Worm (Caenorhabditis elegans) whole organism, young adult: ENCODE measurements around the gene srd-27.

Source experiments
- B0019.2 ChIP-seq: fragments of 200-800 bp; sonication (Bioruptor generic); conservative IDR thresholded peaks from 2 replicates; pipeline ENCODE4 v1.3.6; 2022; ENCODE audit warnings: missing genetic modification reagents, missing genetic modification characterization, missing compliant biosample characterization
- C06A6.2 ChIP-seq: fragments of 200-800 bp; sonication (Bioruptor generic); conservative IDR thresholded peaks from 2 replicates; pipeline ENCODE4 v1.3.6; 2022; ENCODE audit warnings: missing genetic modification characterization, missing compliant biosample characterization
- F10E7.11 ChIP-seq: sonication (generic microtip); optimal IDR thresholded peaks from 2 replicates; lab custom pipeline; 2017; ENCODE audit warnings: mild to moderate bottlenecking, missing genetic modification characterization, moderate library complexity, missing compliant biosample characterization
- F22D6.2 ChIP-seq: sonication (generic microtip); optimal IDR thresholded peaks from 2 replicates; lab custom pipeline; 2016; ENCODE audit warnings: mild to moderate bottlenecking, missing genetic modification characterization, missing compliant biosample characterization
- F33H1.4 ChIP-seq: fragments of 200-800 bp; sonication (Bioruptor generic); IDR thresholded peaks from 2 replicates; pipeline ENCODE4 v1.3.6; 2022; ENCODE audit warnings: missing genetic modification reagents, missing genetic modification characterization, missing compliant biosample characterization
- F37B4.10 ChIP-seq: fragments of 200-800 bp; sonication (Bioruptor generic); IDR thresholded peaks from 2 replicates; pipeline ENCODE4 v1.3.6; 2022; ENCODE audit warnings: missing genetic modification characterization, missing compliant biosample characterization
- F55B11.4 ChIP-seq: sonication (generic microtip); optimal IDR thresholded peaks from 2 replicates; lab custom pipeline; 2016; ENCODE audit warnings: missing compliant biosample characterization, missing genetic modification characterization, borderline replicate concordance; ENCODE audit not compliant: insufficient read depth
- K11D2.4 ChIP-seq: fragments of 200-800 bp; sonication (Bioruptor generic); IDR thresholded peaks from 2 replicates; pipeline ENCODE4 v1.3.6; 2022; ENCODE audit warnings: missing genetic modification reagents, missing genetic modification characterization, missing compliant biosample characterization
- T26A5.8 ChIP-seq: sonication (generic microtip); optimal IDR thresholded peaks from 2 replicates; lab custom pipeline; 2016; ENCODE audit warnings: missing genetic modification characterization, missing compliant biosample characterization
- ZK185.1 ChIP-seq: sonication (generic microtip); optimal IDR thresholded peaks from 2 replicates; lab custom pipeline; 2016; ENCODE audit warnings: mild to moderate bottlenecking, missing genetic modification characterization, missing compliant biosample characterization; ENCODE audit not compliant: poor library complexity, severe bottlenecking
- attf-3 ChIP-seq: fragments of 200-800 bp; sonication (Bioruptor generic); conservative IDR thresholded peaks from 2 replicates; pipeline ENCODE4 v1.3.6; 2022; ENCODE audit warnings: missing genetic modification reagents, missing genetic modification characterization, missing compliant biosample characterization
- bed-2 ChIP-seq: fragments of 200-800 bp; sonication (Bioruptor generic); IDR thresholded peaks from 2 replicates; pipeline ENCODE4 v1.3.6; 2022; ENCODE audit warnings: missing genetic modification reagents, missing genetic modification characterization, missing compliant biosample characterization
- ceh-100 ChIP-seq: fragments of 200-800 bp; sonication (Bioruptor generic); IDR thresholded peaks from 2 replicates; pipeline ENCODE4 v1.3.6; 2022; ENCODE audit warnings: missing genetic modification reagents, missing genetic modification characterization, missing compliant biosample characterization
- ceh-40 ChIP-seq: fragments of 200-800 bp; sonication (Bioruptor generic); IDR thresholded peaks from 2 replicates; pipeline ENCODE4 v1.3.6; 2022; ENCODE audit warnings: missing genetic modification characterization, missing compliant biosample characterization
- ceh-91 ChIP-seq: fragments of 200-800 bp; sonication (Bioruptor generic); IDR thresholded peaks from 2 replicates; pipeline ENCODE4 v1.3.6; 2022; ENCODE audit warnings: missing genetic modification reagents, missing genetic modification characterization, missing compliant biosample characterization
- chd-7 ChIP-seq: sonication (generic microtip); optimal IDR thresholded peaks from 2 replicates; lab custom pipeline; 2016; ENCODE audit warnings: mild to moderate bottlenecking, missing genetic modification characterization, moderate library complexity, missing compliant biosample characterization
- egl-44 ChIP-seq: fragments of 200-800 bp; sonication (Bioruptor generic); IDR thresholded peaks from 2 replicates; pipeline ENCODE4 v1.3.6; 2022; ENCODE audit warnings: missing genetic modification reagents, missing genetic modification characterization, missing compliant biosample characterization
- egrh-3 ChIP-seq: fragments of 200-800 bp; sonication (Bioruptor generic); IDR thresholded peaks from 2 replicates; pipeline ENCODE4 v1.3.6; 2022; ENCODE audit warnings: missing genetic modification reagents, missing genetic modification characterization, missing compliant biosample characterization
- ekl-4 ChIP-seq: fragments of 200-800 bp; sonication (Bioruptor generic); IDR thresholded peaks from 2 replicates; pipeline ENCODE4 v1.3.6; 2022; ENCODE audit warnings: missing genetic modification reagents, missing genetic modification characterization, missing compliant biosample characterization
- fkh-3 ChIP-seq: sonication (generic microtip); optimal IDR thresholded peaks from 2 replicates; lab custom pipeline; 2016; ENCODE audit warnings: mild to moderate bottlenecking, missing genetic modification characterization, missing compliant biosample characterization
- hlh-12 ChIP-seq: sonication (generic microtip); optimal IDR thresholded peaks from 2 replicates; lab custom pipeline; 2016; ENCODE audit warnings: missing genetic modification characterization, missing compliant biosample characterization
- let-526 ChIP-seq: fragments of 200-800 bp; sonication (Bioruptor generic); IDR thresholded peaks from 2 replicates; pipeline ENCODE4 v1.3.6; 2022; ENCODE audit warnings: missing genetic modification reagents, missing genetic modification characterization, missing compliant biosample characterization
- madf-10 ChIP-seq: sonication (generic microtip); optimal IDR thresholded peaks from 2 replicates; lab custom pipeline; 2016; ENCODE audit warnings: mild to moderate bottlenecking, missing genetic modification characterization, missing compliant biosample characterization
- nhr-27 ChIP-seq: fragments of 200-800 bp; sonication (Bioruptor generic); optimal IDR thresholded peaks from 2 replicates; lab custom pipeline; 2018; ENCODE audit warnings: mild to moderate bottlenecking, missing genetic modification characterization, moderate library complexity, missing compliant biosample characterization
- nhr-80 ChIP-seq: sonication (generic microtip); optimal IDR thresholded peaks from 2 replicates; lab custom pipeline; 2016; ENCODE audit warnings: missing genetic modification characterization, missing compliant biosample characterization
- rcor-1 ChIP-seq: fragments of 200-800 bp; sonication (Bioruptor generic); IDR thresholded peaks from 2 replicates; pipeline ENCODE4 v1.3.6; 2022; ENCODE audit warnings: missing genetic modification reagents, missing genetic modification characterization, missing compliant biosample characterization
- sdz-38 ChIP-seq: sonication (generic microtip); optimal IDR thresholded peaks from 2 replicates; lab custom pipeline; 2016; ENCODE audit warnings: missing genotype, missing genetic modification characterization, missing compliant biosample characterization
- snpc-1.1 ChIP-seq: sonication (generic microtip); optimal IDR thresholded peaks from 2 replicates; lab custom pipeline; 2017; ENCODE audit warnings: missing genetic modification characterization, mild to moderate bottlenecking, missing compliant biosample characterization, antibody characterized with exemption, moderate library complexity, missing genotype, missing genetic modification reagents; ENCODE audit not compliant: insufficient read depth
- snpc-1.3 ChIP-seq: sonication (generic microtip); optimal IDR thresholded peaks from 2 replicates; lab custom pipeline; 2017; ENCODE audit warnings: missing genetic modification characterization, mild to moderate bottlenecking, missing compliant biosample characterization, antibody characterized with exemption, moderate library complexity, missing genotype, missing genetic modification reagents; ENCODE audit not compliant: insufficient read depth
- snpc-3.4 ChIP-seq: sonication (generic microtip); optimal IDR thresholded peaks from 2 replicates; lab custom pipeline; 2017; ENCODE audit warnings: missing genetic modification characterization, mild to moderate bottlenecking, missing compliant biosample characterization, antibody characterized with exemption, moderate library complexity, missing genotype, missing genetic modification reagents
- snpc-4 ChIP-seq, 5 experiments: fragments of 150-350 bp in 1 of 5; sonication (generic microtip) in 4 of 5; optimal IDR thresholded peaks; 2 replicates each; lab custom pipeline; 2014 to 2018; ENCODE audit warnings: missing genetic modification characterization in 5 of 5, missing biosample characterization in 3 of 5, antibody characterized with exemption in 2 of 5, mild to moderate bottlenecking in 2 of 5, missing compliant biosample characterization in 2 of 5, missing genotype in 2 of 5, moderate library complexity in 2 of 5, missing genetic modification reagents in 1 of 5
- somi-1 ChIP-seq: fragments of 200-800 bp; sonication (Bioruptor generic); optimal IDR thresholded peaks from 2 replicates; lab custom pipeline; 2018; ENCODE audit warnings: mild to moderate bottlenecking, missing genetic modification characterization, missing compliant biosample characterization
- unc-130 ChIP-seq: sonication (generic microtip); optimal IDR thresholded peaks from 2 replicates; lab custom pipeline; 2016; ENCODE audit warnings: missing genetic modification reagents, missing genetic modification characterization, missing compliant biosample characterization
- zfh-2 ChIP-seq: fragments of 200-800 bp; sonication (Bioruptor generic); conservative IDR thresholded peaks from 2 replicates; pipeline ENCODE4 v1.3.6; 2022; ENCODE audit warnings: missing genetic modification reagents, missing genetic modification characterization, missing compliant biosample characterization
- ztf-22 ChIP-seq: fragments of 200-800 bp; sonication (Bioruptor generic); optimal IDR thresholded peaks from 2 replicates; lab custom pipeline; 2018; ENCODE audit warnings: mild to moderate bottlenecking, missing genetic modification characterization, moderate library complexity, missing compliant biosample characterization

Gene srd-27

DNA sequence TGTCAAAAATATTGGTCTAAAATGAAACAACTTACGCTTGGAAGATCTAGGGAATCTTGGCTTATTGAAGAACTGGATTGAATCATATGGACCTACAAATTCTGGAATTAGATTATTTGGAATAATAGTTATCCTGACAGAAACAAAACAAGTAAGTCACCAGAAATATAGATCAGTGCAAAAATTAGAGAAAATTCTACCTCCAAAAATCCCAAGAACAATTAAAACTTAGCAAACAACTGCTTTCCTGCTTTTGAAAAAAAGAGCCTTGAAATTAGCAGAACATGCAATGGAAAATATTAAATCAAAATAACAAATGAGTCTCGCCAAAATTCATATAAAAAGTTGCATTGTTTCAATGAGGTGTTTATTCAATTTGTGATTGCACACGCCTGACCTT is 30.0 kb upstream of the srd-27 start, which contains the start of gene nhr-60:
nhr-60 (minus strand) TSS at position 101 of the 400 bp plus-strand sequence.
- TF ChIP-seq F37B4.10 (GFP tag; lab: Robert Waterston, UW) = no peak
- no peak for TF ChIP-seq egl-44
- no peak for TF ChIP-seq egrh-3 (GFP tag; lab: Robert Waterston, UW)
- TF ChIP-seq snpc-4 (GFP tag; optimal IDR thresholded peaks at IDR 0.05; lab: Kevin White, UChicago) = no peak
- no peak for TF ChIP-seq snpc-4 (tag; optimal IDR thresholded peaks at IDR 0.05; lab: Kevin White, UChicago)
- TF ChIP-seq ekl-4 (GFP tag; lab: Robert Waterston, UW) = no peak
- no peak for TF ChIP-seq rcor-1 (GFP tag; lab: Robert Waterston, UW)
- TF ChIP-seq hlh-12 = no peak
- no peak for TF ChIP-seq bed-2
- TF ChIP-seq nhr-27 (tag; lab: Kevin White, UChicago) = no peak
- TF ChIP-seq F33H1.4 (GFP tag; lab: Robert Waterston, UW) = no peak
- no peak for TF ChIP-seq madf-10
- no peak for TF ChIP-seq F10E7.11
- no peak for TF ChIP-seq B0019.2 (GFP tag; lab: Robert Waterston, UW)
- no peak for TF ChIP-seq chd-7 (tag; lab: Kevin White, UChicago)
- TF ChIP-seq F22D6.2 = no peak
- no peak for TF ChIP-seq sdz-38 (tag; lab: Kevin White, UChicago)

ce11 chrV:15773941-15774340 is 29.2 kb upstream of the srd-27 start:
- TF ChIP-seq snpc-1.1 (no peak), ceh-100 (GFP tag; lab: Robert Waterston, UW) (no peak), ceh-91 (GFP tag; lab: Robert Waterston, UW) (no peak), T26A5.8 (no peak), C06A6.2 (no peak), ceh-40 (GFP tag; lab: Robert Waterston, UW) (no peak), ztf-22 (GFP tag; lab: Kevin White, UChicago) (no peak), fkh-3 (tag; lab: Kevin White, UChicago) (no peak), nhr-80 (tag; lab: Kevin White, UChicago) (no peak), attf-3 (no peak)

ce11 chrV:15776651-15777050 is 26.5 kb upstream of the srd-27 start, which contains the start of gene nhr-283:
Gene nhr-283, minus strand, starts transcription at chrV:15776751.
- TF ChIP-seq somi-1 (GFP tag; lab: Kevin White, UChicago) (no peak), zfh-2 (GFP tag; lab: Robert Waterston, UW) (no peak), unc-130 (no peak), F37B4.10 (GFP tag; lab: Robert Waterston, UW) (no peak), B0019.2 (GFP tag; lab: Robert Waterston, UW) (no peak), snpc-3.4 (no peak), ZK185.1 (no peak), F55B11.4 (tag; lab: Kevin White, UChicago) (no peak), F33H1.4 (GFP tag; lab: Robert Waterston, UW) (no peak), snpc-1.3 (tag; lab: Kevin White, UChicago) (no peak), K11D2.4 (GFP tag; lab: Robert Waterston, UW) (no peak), let-526 (no peak)
